Fruit fly (Drosophila melanogaster): ENCODE measurements around the gene CG31142.

CG31142 gene

DNA sequence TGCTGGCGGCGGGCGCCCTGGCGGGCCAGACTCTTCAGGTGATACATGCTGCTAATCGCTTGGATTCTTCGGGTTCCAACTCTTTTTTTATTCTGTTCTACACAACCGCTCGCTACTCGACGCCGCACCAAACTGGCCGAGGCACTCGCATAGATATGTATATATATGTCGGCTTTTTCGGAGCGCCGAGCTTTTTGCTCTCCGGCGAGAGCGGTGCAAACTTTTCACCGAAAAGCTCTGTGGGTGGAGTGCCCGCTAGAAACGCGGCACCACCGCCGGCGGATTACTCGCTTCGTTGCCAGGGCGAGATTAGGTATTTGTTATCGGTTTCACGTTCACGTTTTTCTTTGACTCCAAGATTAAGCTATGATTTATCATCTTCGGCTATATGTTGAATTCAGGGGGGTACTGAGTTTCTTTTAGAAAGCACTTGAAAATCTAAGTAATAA lies 13.9 kb downstream of the CG31142 start, which contains the start of gene Gdh (continued):
- no peak for TF ChIP-seq phol (tag; optimal IDR thresholded peaks at IDR 0.05)
- TF ChIP-seq CG11696 (GFP tag; IDR thresholded peaks at IDR 0.05) = peak; percentile 49; the same call in 1 of the 2 replicates
- no peak for TF ChIP-seq dmrt11E (tag; optimal IDR thresholded peaks at IDR 0.05)
- TF ChIP-seq Spps (tag; optimal IDR thresholded peaks at IDR 0.05) = no peak
- TF ChIP-seq Side (GFP tag; optimal IDR thresholded peaks at IDR 0.05) = no peak
- 0 out of 3 replicates have a peak, but pooled peaks have one; percentile 19 for TF ChIP-seq sr (GFP tag; IDR thresholded peaks at IDR 0.05)
- TF ChIP-seq CG9437 (GFP tag; optimal IDR thresholded peaks at IDR 0.05) = no peak
- TF ChIP-seq seq (GFP tag; IDR thresholded peaks at IDR 0.05) = peak; percentile 38; the same call in 1 of the 2 replicates
- no peak for TF ChIP-seq gt (GFP tag; IDR thresholded peaks at IDR 0.05)
- no peak for TF ChIP-seq CG8478 (optimal IDR thresholded peaks at IDR 0.05)
- peak; percentile 30 for TF ChIP-seq CG12219 (GFP tag; optimal IDR thresholded peaks at IDR 0.05)
- TF ChIP-seq gfzf (GFP tag; optimal IDR thresholded peaks at IDR 0.05) = no peak
- no peak for TF ChIP-seq CG13775 (GFP tag; optimal IDR thresholded peaks at IDR 0.05)
- no peak for TF ChIP-seq otp (GFP tag; IDR thresholded peaks at IDR 0.05)
- peak; percentile 5 for TF ChIP-seq CG13424 (tag; optimal IDR thresholded peaks at IDR 0.05)
- no peak for TF ChIP-seq slp2 (GFP tag; optimal IDR thresholded peaks at IDR 0.05)
- peak; percentile 75; the same call in 1 of the 3 replicates for TF ChIP-seq CG34422 (GFP tag; IDR thresholded peaks at IDR 0.05)
- TF ChIP-seq CG11504 (tag; optimal IDR thresholded peaks at IDR 0.05) = no peak
- TF ChIP-seq so (GFP tag; IDR thresholded peaks at IDR 0.05) = peak; percentile 46; the same call in 2 of the 3 replicates
- peak; percentile 31 for TF ChIP-seq CG2678 (tag; optimal IDR thresholded peaks at IDR 0.05)
- peak; percentile 23 for TF ChIP-seq CG9727 (GFP tag; optimal IDR thresholded peaks at IDR 0.05)
- no peak for TF ChIP-seq Fer3 (tag; optimal IDR thresholded peaks at IDR 0.05)
- peak; percentile 59 for TF ChIP-seq B-H2 (GFP tag; optimal IDR thresholded peaks at IDR 0.05)
- no peak for TF ChIP-seq Lim3 (GFP tag; IDR thresholded peaks at IDR 0.05)
- peak; percentile 43; the same call in 1 of the 2 replicates for TF ChIP-seq sob (GFP tag; IDR thresholded peaks at IDR 0.05)
- TF ChIP-seq sens (GFP tag) = peak; percentile 77
- no peak for TF ChIP-seq mld (GFP tag; IDR thresholded peaks at IDR 0.05; ENCODE audit: partially characterized antibody)
- TF ChIP-seq Hey (tag; optimal IDR thresholded peaks at IDR 0.05) = no peak
- no peak for TF ChIP-seq CG14860 (GFP tag; IDR thresholded peaks at IDR 0.05; ENCODE audit: partially characterized antibody)
- peak; percentile 76 for TF ChIP-seq ci (GFP tag; IDR thresholded peaks at IDR 0.05)
- no peak for TF ChIP-seq danr (GFP tag; IDR thresholded peaks at IDR 0.05)
- TF ChIP-seq Max (GFP tag; optimal IDR thresholded peaks at IDR 0.05) = peak; percentile 15
- TF ChIP-seq fd102C (GFP tag; optimal IDR thresholded peaks at IDR 0.05) = no peak
- TF ChIP-seq sima (GFP tag; optimal IDR thresholded peaks at IDR 0.05) = no peak
- TF ChIP-seq CTCF (GFP tag; optimal IDR thresholded peaks at IDR 0.05) = no peak
- no peak for TF ChIP-seq esg (GFP tag; conservative IDR thresholded peaks at IDR 0.05)
- TF ChIP-seq CG2202 (tag; optimal IDR thresholded peaks at IDR 0.05) = no peak
- peak; percentile 51 for TF ChIP-seq Drgx (GFP tag; IDR thresholded peaks at IDR 0.05)
- peak; percentile 59 for TF ChIP-seq NFAT (GFP tag; IDR thresholded peaks at IDR 0.05)
- no peak for TF ChIP-seq CG12744 (GFP tag; optimal IDR thresholded peaks at IDR 0.05)
- TF ChIP-seq pnt (GFP tag; optimal IDR thresholded peaks at IDR 0.05) = no peak
- TF ChIP-seq CG32767 (GFP tag; IDR thresholded peaks at IDR 0.05) = peak; percentile 45; the same call in 1 of the 2 replicates
- TF ChIP-seq CG3838 (GFP tag; optimal IDR thresholded peaks at IDR 0.05) = no peak
- TF ChIP-seq CG33557 (GFP tag; optimal IDR thresholded peaks at IDR 0.05) = no peak
- no peak for TF ChIP-seq Rx (GFP tag; IDR thresholded peaks at IDR 0.05)
- TF ChIP-seq lbe (GFP tag; optimal IDR thresholded peaks at IDR 0.05) = peak; percentile 33
- TF ChIP-seq Dp (GFP tag; optimal IDR thresholded peaks at IDR 0.05) = no peak
- TF ChIP-seq Sox100B (GFP tag; optimal IDR thresholded peaks at IDR 0.05) = no peak
- no peak for TF ChIP-seq CG16863 (GFP tag; optimal IDR thresholded peaks at IDR 0.05)
- peak; percentile 32; the same call in 1 of the 2 replicates for TF ChIP-seq CG17328 (GFP tag; IDR thresholded peaks at IDR 0.05)
- TF ChIP-seq pum (GFP tag; optimal IDR thresholded peaks at IDR 0.05) = no peak
- no peak for TF ChIP-seq psq (GFP tag; optimal IDR thresholded peaks at IDR 0.05)
- TF ChIP-seq Dip2 (GFP tag; IDR thresholded peaks at IDR 0.05) = no peak

Data from whole organism, embryonic.